Fruit fly (Drosophila melanogaster) whole organism, prepupa: ENCODE results near the gene Hasp.

Source experiments
- Blimp-1 ChIP-seq: fragments of 200-800 bp; sonication (Bioruptor generic); optimal IDR thresholded peaks from 3 replicates; lab custom pipeline; 2017; ENCODE audit warnings: missing biosample characterization, missing genetic modification characterization, mild to moderate bottlenecking, moderate library complexity, missing genetic modification reagents
- CG3032 ChIP-seq: fragments of 200-800 bp; optimal IDR thresholded peaks from 2 replicates; lab custom pipeline; 2019; ENCODE audit warnings: missing biosample characterization, mild to moderate bottlenecking, missing genetic modification characterization, moderate library complexity
- CG4318 ChIP-seq: fragments of 200-800 bp; sonication (Bioruptor generic); optimal IDR thresholded peaks from 3 replicates; lab custom pipeline; 2017; ENCODE audit warnings: missing biosample characterization, mild to moderate bottlenecking, missing genetic modification characterization
- CG6276 ChIP-seq: fragments of 200-800 bp; sonication (Bioruptor generic); optimal IDR thresholded peaks from 2 replicates; lab custom pipeline; 2017; ENCODE audit warnings: missing biosample characterization, mild to moderate bottlenecking, missing genetic modification characterization
- CG6854 ChIP-seq: fragments of 200-800 bp; sonication (Bioruptor generic); optimal IDR thresholded peaks from 2 replicates; lab custom pipeline; 2017; ENCODE audit warnings: missing biosample characterization, mild to moderate bottlenecking, missing genetic modification characterization
- Eip93F ChIP-seq: fragments of 200-800 bp; sonication (Bioruptor generic); optimal IDR thresholded peaks from 2 replicates; lab custom pipeline; 2016; ENCODE audit warnings: missing biosample characterization, mild to moderate bottlenecking, missing genetic modification characterization
- Gug ChIP-seq: fragments of 200-800 bp; sonication (Bioruptor generic); IDR thresholded peaks from 2 replicates; pipeline ENCODE4 v1.3.6; 2022; ENCODE audit warnings: missing biosample characterization, missing genetic modification characterization
- Smox ChIP-seq: fragments of 200-800 bp; sonication (Bioruptor generic); optimal IDR thresholded peaks from 3 replicates; lab custom pipeline; 2016; ENCODE audit warnings: missing biosample characterization, missing genetic modification characterization
- Sox102F ChIP-seq: fragments of 200-800 bp; sonication (Bioruptor generic); optimal IDR thresholded peaks from 2 replicates; lab custom pipeline; 2016; ENCODE audit warnings: missing biosample characterization, mild to moderate bottlenecking, missing genetic modification characterization
- acj6 ChIP-seq: fragments of 200-800 bp; sonication (Bioruptor generic); optimal IDR thresholded peaks from 3 replicates; lab custom pipeline; 2016; ENCODE audit warnings: missing biosample characterization, missing genetic modification characterization
- cyc ChIP-seq: fragments of 200-800 bp; sonication (Bioruptor generic); optimal IDR thresholded peaks from 3 replicates; lab custom pipeline; 2016; ENCODE audit warnings: missing biosample characterization, missing genetic modification characterization
- esn ChIP-seq: fragments of 200-800 bp; sonication (Bioruptor generic); optimal IDR thresholded peaks from 2 replicates; lab custom pipeline; 2016; ENCODE audit warnings: missing biosample characterization, mild to moderate bottlenecking, missing genetic modification characterization, moderate library complexity
- fd59A ChIP-seq: fragments of 200-800 bp; sonication (Bioruptor generic); optimal IDR thresholded peaks from 2 replicates; lab custom pipeline; 2017; ENCODE audit warnings: missing biosample characterization, mild to moderate bottlenecking, missing genetic modification characterization, missing genetic modification reagents
- topi ChIP-seq: fragments of 200-800 bp; sonication (Bioruptor generic); optimal IDR thresholded peaks from 3 replicates; lab custom pipeline; 2016; ENCODE audit warnings: missing biosample characterization, missing genetic modification characterization

DNA sequence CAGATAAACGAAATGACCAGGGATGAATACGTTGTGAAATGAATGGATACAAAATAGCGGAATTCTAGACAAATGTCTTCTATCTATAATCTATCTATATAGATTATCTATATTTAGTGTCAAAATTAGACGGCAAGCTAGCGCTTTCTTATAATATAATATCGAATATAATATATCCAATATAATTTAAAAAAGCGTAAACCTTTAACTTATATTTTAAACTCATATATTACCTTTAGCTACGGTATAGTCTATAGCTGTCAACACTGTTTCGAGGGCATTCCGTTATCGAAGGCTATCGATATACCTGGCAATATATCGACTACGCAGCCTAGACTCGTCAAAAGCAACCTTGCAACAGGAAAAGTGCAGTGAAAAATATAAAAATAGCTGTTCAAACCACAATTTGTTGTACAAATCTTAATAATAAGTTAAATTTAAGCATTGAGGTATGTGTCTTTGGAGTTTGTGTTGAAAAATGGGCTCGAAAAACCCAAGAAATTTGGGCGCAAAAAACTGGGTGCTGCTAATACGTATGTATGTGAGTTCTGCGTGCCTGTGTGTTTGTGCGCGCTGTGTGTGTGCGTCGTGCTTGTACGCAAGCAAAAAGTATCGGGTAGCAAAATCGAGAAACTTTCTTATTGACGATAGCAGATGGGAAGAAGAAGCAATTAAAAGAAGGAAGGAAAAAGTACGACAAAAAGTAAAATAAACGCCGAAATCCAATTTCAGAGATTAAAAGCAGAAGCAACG, 23.9 kb downstream of the Hasp start, which contains the start of the genes swm and Ctu2:
- peak; percentile 41 for TF ChIP-seq esn (GFP tag; lab: Kevin White, UChicago)
- TF ChIP-seq cyc (GFP tag; lab: Kevin White, UChicago), result no peak
- peak; percentile 72 for TF ChIP-seq CG3032 (tag; lab: Kevin White, UChicago)
- TF ChIP-seq Smox (GFP tag; lab: Kevin White, UChicago), result no peak
- no peak for TF ChIP-seq CG4318 (GFP tag; lab: Kevin White, UChicago)
- no peak for TF ChIP-seq topi
- TF ChIP-seq acj6 (GFP tag; lab: Kevin White, UChicago), result no peak
- no peak for TF ChIP-seq CG6276 (GFP tag; lab: Kevin White, UChicago)
- no peak for TF ChIP-seq Blimp-1
- TF ChIP-seq Sox102F, result no peak
- TF ChIP-seq fd59A (GFP tag; lab: Kevin White, UChicago), result no peak
- TF ChIP-seq CG6854 (GFP tag; lab: Kevin White, UChicago), result no peak
- TF ChIP-seq Gug (GFP tag; lab: Robert Waterston, UW), result peak; percentile 42
- TF ChIP-seq Eip93F (GFP tag; lab: Kevin White, UChicago), result no peak
